Fruit fly (Drosophila melanogaster) whole organism, embryonic: ENCODE measurements around the gene mat.

Experiments
- CG11456 ChIP-seq: fragments of 200-800 bp; sonication (Bioruptor generic); IDR thresholded peaks from 3 replicates; pipeline ENCODE4 v1.3.6; 2022; ENCODE audit warnings: missing biosample characterization, missing genetic modification characterization
- CG13424 ChIP-seq: fragments of 200-800 bp; sonication (Bioruptor generic); optimal IDR thresholded peaks from 2 replicates; lab custom pipeline; 2019; ENCODE audit warnings: missing biosample characterization, mild to moderate bottlenecking, missing genetic modification characterization, moderate library complexity
- CG15011 ChIP-seq: fragments of 200-800 bp; sonication (Bioruptor generic); optimal IDR thresholded peaks from 3 replicates; lab custom pipeline; 2018; ENCODE audit warnings: missing biosample characterization, mild to moderate bottlenecking, missing genetic modification characterization
- CG15269 ChIP-seq: fragments of 200-800 bp; sonication (Bioruptor generic); optimal IDR thresholded peaks from 2 replicates; lab custom pipeline; 2018; ENCODE audit warnings: missing biosample characterization, mild to moderate bottlenecking, missing genetic modification characterization, moderate library complexity
- CG15479 ChIP-seq: fragments of 200-800 bp; sonication (Bioruptor generic); optimal IDR thresholded peaks from 3 replicates; lab custom pipeline; 2019; ENCODE audit warnings: missing biosample characterization, mild to moderate bottlenecking, missing genetic modification characterization, moderate library complexity
- CG15601 ChIP-seq: fragments of 200-800 bp; sonication (Bioruptor generic); optimal IDR thresholded peaks from 3 replicates; lab custom pipeline; 2019; ENCODE audit warnings: missing biosample characterization, mild to moderate bottlenecking, missing genetic modification characterization, moderate library complexity
- CG1647 ChIP-seq: fragments of 200-800 bp; sonication (Bioruptor generic); optimal IDR thresholded peaks from 3 replicates; lab custom pipeline; 2016; ENCODE audit warnings: missing biosample characterization, missing genetic modification characterization
- CG2116 ChIP-seq: fragments of 200-800 bp; sonication (Bioruptor generic); optimal IDR thresholded peaks from 3 replicates; lab custom pipeline; 2018; ENCODE audit warnings: missing biosample characterization, mild to moderate bottlenecking, missing genetic modification characterization
- CG2712 ChIP-seq: fragments of 200-800 bp; optimal IDR thresholded peaks from 3 replicates; lab custom pipeline; 2019; ENCODE audit warnings: missing biosample characterization, mild to moderate bottlenecking, missing genetic modification characterization, moderate library complexity
- CG2889 ChIP-seq: fragments of 200-800 bp; sonication (Bioruptor generic); IDR thresholded peaks from 3 replicates; pipeline ENCODE4 v1.3.6; 2022; ENCODE audit warnings: missing biosample characterization, missing genetic modification characterization
- CG31441 ChIP-seq: fragments of 200-800 bp; sonication (Bioruptor generic); IDR thresholded peaks from 2 replicates; pipeline ENCODE4 v1.3.6; 2022; ENCODE audit warnings: missing biosample characterization, missing genetic modification characterization
- CG4424 ChIP-seq: fragments of 200-800 bp; sonication (Bioruptor generic); optimal IDR thresholded peaks from 3 replicates; lab custom pipeline; 2016; ENCODE audit warnings: missing biosample characterization, missing genetic modification characterization
- CG8388 ChIP-seq: fragments of 200-800 bp; sonication (Bioruptor generic); optimal IDR thresholded peaks from 2 replicates; lab custom pipeline; 2019; ENCODE audit warnings: missing biosample characterization, mild to moderate bottlenecking, missing genetic modification characterization, moderate library complexity
- CG8924 ChIP-seq: fragments of 200-800 bp; optimal IDR thresholded peaks from 3 replicates; lab custom pipeline; 2019; ENCODE audit warnings: missing biosample characterization, mild to moderate bottlenecking, missing genetic modification characterization, moderate library complexity
- Doc2 ChIP-seq: fragments of 200-800 bp; sonication (Bioruptor generic); IDR thresholded peaks from 2 replicates; pipeline ENCODE4 v1.3.6; 2022; ENCODE audit warnings: missing biosample characterization, missing genetic modification characterization
- Ets65A ChIP-seq: fragments of 200-800 bp; sonication (Bioruptor generic); peaks from one replicate; lab custom pipeline; 2016; ENCODE audit warnings: missing biosample characterization, missing genetic modification characterization
- H15 ChIP-seq: fragments of 200-800 bp; sonication (Bioruptor generic); IDR thresholded peaks from 3 replicates; pipeline ENCODE4 v1.3.6; 2022; ENCODE audit warnings: missing biosample characterization, missing genetic modification characterization
- Hand ChIP-seq: fragments of 200-800 bp; sonication (Bioruptor generic); optimal IDR thresholded peaks from 2 replicates; lab custom pipeline; 2017; ENCODE audit warnings: mild to moderate bottlenecking, missing biosample characterization, missing genetic modification reagents, missing genetic modification characterization
- Hmr ChIP-seq: fragments of 200-800 bp; sonication (Bioruptor generic); optimal IDR thresholded peaks from 3 replicates; lab custom pipeline; 2017; ENCODE audit warnings: mild to moderate bottlenecking, missing biosample characterization, missing genetic modification reagents, missing genetic modification characterization
- Hr51 ChIP-seq, 2 experiments: fragments of 200-800 bp; sonication (Bioruptor generic); optimal IDR thresholded peaks; 2 replicates in 1 of 2; 3 replicates in 1 of 2; lab custom pipeline; 2016 to 2018; ENCODE audit warnings: missing biosample characterization in 2 of 2, missing genetic modification characterization in 2 of 2, mild to moderate bottlenecking in 1 of 2, moderate library complexity in 1 of 2
- Mrtf ChIP-seq: fragments of 200-800 bp; sonication (Bioruptor generic); IDR thresholded peaks from 3 replicates; pipeline ENCODE4 v1.3.6; 2022; ENCODE audit warnings: missing biosample characterization, missing genetic modification characterization
- Neu2 ChIP-seq: fragments of 200-800 bp; sonication (Bioruptor generic); optimal IDR thresholded peaks from 3 replicates; lab custom pipeline; 2016; ENCODE audit warnings: missing biosample characterization, missing genetic modification characterization, borderline replicate concordance
- Sox100B ChIP-seq: fragments of 200-800 bp; sonication (Bioruptor generic); optimal IDR thresholded peaks from 3 replicates; lab custom pipeline; 2018; ENCODE audit warnings: missing biosample characterization, mild to moderate bottlenecking, missing genetic modification characterization
- al ChIP-seq: fragments of 200-800 bp; sonication (Bioruptor generic); IDR thresholded peaks from 2 replicates; pipeline ENCODE4 v1.3.6; 2022; ENCODE audit warnings: missing biosample characterization, missing genetic modification characterization
- amos ChIP-seq: fragments of 200-800 bp; sonication (Bioruptor generic); IDR thresholded peaks from 2 replicates; pipeline ENCODE4 v1.3.6; 2022; ENCODE audit warnings: missing biosample characterization, missing genetic modification characterization; ENCODE audit not compliant: partially characterized antibody
- ash1 ChIP-seq: fragments of 200-800 bp; sonication (Bioruptor generic); optimal IDR thresholded peaks from 2 replicates; lab custom pipeline; 2018; ENCODE audit warnings: missing biosample characterization, mild to moderate bottlenecking, missing genetic modification characterization
- bowl ChIP-seq: fragments of 200-800 bp; sonication (Bioruptor generic); IDR thresholded peaks from 2 replicates; pipeline ENCODE4 v1.3.6; 2022; ENCODE audit warnings: missing biosample characterization, missing genetic modification characterization
- crol ChIP-seq: fragments of 200-800 bp; sonication (Bioruptor generic); IDR thresholded peaks from 2 replicates; pipeline ENCODE4 v1.3.6; 2022; ENCODE audit warnings: missing biosample characterization, missing genetic modification characterization
- dysf ChIP-seq: fragments of 200-800 bp; sonication (Bioruptor generic); IDR thresholded peaks from 3 replicates; pipeline ENCODE4 v1.3.6; 2022; ENCODE audit warnings: missing biosample characterization, missing genetic modification characterization
- gsb ChIP-seq: fragments of 200-800 bp; sonication (Bioruptor generic); IDR thresholded peaks from 2 replicates; pipeline ENCODE4 v1.3.6; 2022; ENCODE audit warnings: missing biosample characterization, missing genetic modification characterization
- ham ChIP-seq: fragments of 200-800 bp; sonication (Bioruptor generic); IDR thresholded peaks from 2 replicates; pipeline ENCODE4 v1.3.6; 2022; ENCODE audit warnings: missing biosample characterization, missing genetic modification characterization
- lab ChIP-seq: fragments of 200-800 bp; sonication (Bioruptor generic); optimal IDR thresholded peaks from 3 replicates; lab custom pipeline; 2017; ENCODE audit warnings: missing biosample characterization, missing genetic modification characterization, mild to moderate bottlenecking, moderate library complexity, missing genetic modification reagents
- lmd ChIP-seq: fragments of 200-800 bp; sonication (Bioruptor generic); IDR thresholded peaks from 2 replicates; pipeline ENCODE4 v1.3.6; 2022; ENCODE audit warnings: missing biosample characterization, missing genetic modification characterization
- nau ChIP-seq: fragments of 200-800 bp; sonication (Bioruptor generic); optimal IDR thresholded peaks from 3 replicates; lab custom pipeline; 2017; ENCODE audit warnings: missing biosample characterization, mild to moderate bottlenecking, missing genetic modification characterization, missing genetic modification reagents
- pan ChIP-seq, 4 experiments: fragments of >200 bp in 3 of 4; fragments of 200-800 bp in 1 of 4; sonication (Bioruptor generic) in 1 of 4; optimal IDR thresholded peaks in 3 of 4; IDR thresholded peaks in 1 of 4; 2 replicates each; pipeline versions ENCODE4 v1.3.6 to Lab custom; 2017 to 2022; ENCODE audit warnings: missing biosample characterization in 2 of 4, missing genetic modification characterization in 2 of 4, mixed read lengths in 1 of 4
- prd ChIP-seq, 3 experiments: fragments of >200 bp in 2 of 3; fragments of 200-800 bp in 1 of 3; sonication (Bioruptor generic) in 1 of 3; optimal IDR thresholded peaks in 2 of 3; IDR thresholded peaks in 1 of 3; 2 replicates in 2 of 3; 3 replicates in 1 of 3; pipeline versions ENCODE4 v1.3.6 to Lab custom; 2017 to 2022; ENCODE audit warnings: missing biosample characterization in 1 of 3, missing genetic modification characterization in 1 of 3
- ranshi ChIP-seq: fragments of 200-800 bp; sonication (Bioruptor generic); IDR thresholded peaks from 2 replicates; pipeline ENCODE4 v1.3.6; 2022; ENCODE audit warnings: missing biosample characterization, missing genetic modification characterization
- sens ChIP-seq: fragments of 200-800 bp; sonication (Bioruptor generic); peaks from one replicate; lab custom pipeline; 2016; ENCODE audit warnings: missing biosample characterization, missing genetic modification characterization
- sim ChIP-seq: fragments of 200-800 bp; sonication (Bioruptor generic); IDR thresholded peaks from 2 replicates; pipeline ENCODE4 v1.3.6; 2022; ENCODE audit warnings: missing biosample characterization, missing genetic modification characterization
- sisA ChIP-seq: fragments of 200-800 bp; sonication (Bioruptor generic); IDR thresholded peaks from 2 replicates; pipeline ENCODE4 v1.3.6; 2022; ENCODE audit warnings: missing biosample characterization, missing genetic modification characterization
- toy ChIP-seq: fragments of 200-800 bp; sonication (Bioruptor generic); IDR thresholded peaks from 2 replicates; pipeline ENCODE4 v1.3.6; 2022; ENCODE audit warnings: missing biosample characterization, missing genetic modification characterization
- yki ChIP-seq: fragments of >200 bp; optimal IDR thresholded peaks from 3 replicates; lab custom pipeline; 2018

Gene mat

dm6 chr3L:952152-952551 lies 49.5 kb downstream of the mat start (continued):
- TF ChIP-seq Mrtf = peak; percentile 53; the same call in 1 of the 3 replicates
- no peak for TF ChIP-seq CG15601 (tag; lab: Kevin White, UChicago)
- peak; percentile 31 for TF ChIP-seq Hand
- no peak for TF ChIP-seq CG2116 (GFP tag; lab: Kevin White, UChicago)
- TF ChIP-seq amos (GFP tag; lab: Robert Waterston, UW) = no peak
- TF ChIP-seq sisA = no peak
- TF ChIP-seq CG1647 (GFP tag; lab: Kevin White, UChicago) = no peak
- TF ChIP-seq CG8388 = no peak
- no peak for TF ChIP-seq CG4424 (GFP tag; lab: Kevin White, UChicago)
- no peak for TF ChIP-seq ash1
- TF ChIP-seq lmd (GFP tag; lab: Robert Waterston, UW) = peak; percentile 10; the same call in 1 of the 2 replicates
- TF ChIP-seq Neu2 = no peak
- TF ChIP-seq CG8924 (tag; lab: Kevin White, UChicago) = no peak
- TF ChIP-seq Sox100B = no peak
- TF ChIP-seq Hr51 (GFP tag; optimal IDR thresholded peaks at IDR 0.05; lab: Kevin White, UChicago) = peak in 1 of 2 experiments; percentile 34
- TF ChIP-seq Ets65A = no peak
- no peak for TF ChIP-seq CG15479 (GFP tag; lab: Kevin White, UChicago)
- 0 out of 2 replicates have a peak, but pooled peaks have one; percentile 7 for TF ChIP-seq ranshi
- TF ChIP-seq yki (lab: Kevin White, UChicago) = no peak
- TF ChIP-seq CG2712 (tag; lab: Kevin White, UChicago) = no peak
- TF ChIP-seq CG11456 (GFP tag; lab: Robert Waterston, UW) = peak; percentile 38; the same call in 1 of the 3 replicates
- TF ChIP-seq pan (optimal IDR thresholded peaks at IDR 0.05; lab: Kevin White, UChicago) = no peak
- peak in 1 of 2 experiments; percentile 49 for TF ChIP-seq pan (GFP tag; optimal IDR thresholded peaks at IDR 0.05 in 1 of 2, IDR thresholded peaks at IDR 0.05 in 1 of 2)
- no peak for TF ChIP-seq prd (optimal IDR thresholded peaks at IDR 0.05; lab: Kevin White, UChicago)
- TF ChIP-seq prd (GFP tag; IDR thresholded peaks at IDR 0.05; lab: Robert Waterston, UW) = 0 out of 3 replicates have a peak, but pooled peaks have one; percentile 13
- no peak for TF ChIP-seq sim (GFP tag; lab: Robert Waterston, UW)
- TF ChIP-seq ham (GFP tag; lab: Robert Waterston, UW) = no peak
- no peak for TF ChIP-seq al
- no peak for TF ChIP-seq gsb (GFP tag; lab: Robert Waterston, UW)
- TF ChIP-seq Hmr (GFP tag; lab: Kevin White, UChicago) = peak; percentile 14
- no peak for TF ChIP-seq CG15269 (tag; lab: Kevin White, UChicago)
- TF ChIP-seq CG31441 (GFP tag; lab: Robert Waterston, UW) = no peak
- TF ChIP-seq lab (GFP tag; lab: Kevin White, UChicago) = peak; percentile 17
- no peak for TF ChIP-seq nau
- 0 out of 2 replicates have a peak, but pooled peaks have one; percentile 21 for TF ChIP-seq Doc2 (GFP tag; lab: Robert Waterston, UW)
- peak; percentile 51; the same call in 2 of the 3 replicates for TF ChIP-seq dysf
- peak; percentile 18 for TF ChIP-seq sens
- TF ChIP-seq CG2889 = no peak
- no peak for TF ChIP-seq CG15011
- TF ChIP-seq H15 (GFP tag; lab: Robert Waterston, UW) = no peak
- no peak for TF ChIP-seq crol (GFP tag; lab: Robert Waterston, UW)
- TF ChIP-seq bowl = no peak
- no peak for TF ChIP-seq toy (GFP tag; lab: Robert Waterston, UW)
- no peak for TF ChIP-seq CG13424 (tag; lab: Kevin White, UChicago)
